Worm (Caenorhabditis elegans) whole organism, mixed stage, embryonic: Measurements from ENCODE around the gene srbc-42.

Experiments used
- M03D4.4 ChIP-seq: sonication (generic microtip); optimal IDR thresholded peaks from 2 replicates; lab custom pipeline; 2017; ENCODE audit warnings: mild to moderate bottlenecking, missing genetic modification characterization, missing compliant biosample characterization
- bed-3 ChIP-seq: fragments of 200-800 bp; sonication (Bioruptor generic); optimal IDR thresholded peaks from 3 replicates; lab custom pipeline; 2018; ENCODE audit warnings: mild to moderate bottlenecking, missing genetic modification characterization, moderate library complexity, missing compliant biosample characterization
- blmp-1 ChIP-seq: fragments of 150-350 bp; optimal IDR thresholded peaks from 2 replicates; lab custom pipeline; 2014; ENCODE audit warnings: missing biosample characterization, missing genetic modification characterization
- ceh-39 ChIP-seq: fragments of 150-350 bp; optimal IDR thresholded peaks from 2 replicates; lab custom pipeline; 2014; ENCODE audit warnings: missing biosample characterization, missing genetic modification characterization
- ceh-43 ChIP-seq: fragments of 200-800 bp; sonication (Bioruptor generic); optimal IDR thresholded peaks from 2 replicates; lab custom pipeline; 2018; ENCODE audit warnings: mild to moderate bottlenecking, missing genetic modification characterization, moderate library complexity, missing compliant biosample characterization
- ceh-83 ChIP-seq: fragments of 200-800 bp; sonication (Bioruptor generic); optimal IDR thresholded peaks from 2 replicates; lab custom pipeline; 2018; ENCODE audit warnings: mild to moderate bottlenecking, missing genetic modification characterization, missing compliant biosample characterization
- ces-1 ChIP-seq: fragments of 150-350 bp; optimal IDR thresholded peaks from 2 replicates; lab custom pipeline; 2014; ENCODE audit warnings: missing biosample characterization, missing genetic modification reagents, missing genetic modification characterization
- cnd-1 ChIP-seq: fragments of 200-800 bp; sonication (Bioruptor generic); optimal IDR thresholded peaks from 2 replicates; lab custom pipeline; 2018; ENCODE audit warnings: mild to moderate bottlenecking, missing genetic modification characterization, missing compliant biosample characterization
- drap-1 ChIP-seq: fragments of 200-800 bp; sonication (Bioruptor generic); optimal IDR thresholded peaks from 3 replicates; lab custom pipeline; 2018; ENCODE audit warnings: mild to moderate bottlenecking, missing genetic modification characterization, missing compliant biosample characterization
- elt-1 ChIP-seq: sonication (generic microtip); optimal IDR thresholded peaks from 2 replicates; lab custom pipeline; 2017; ENCODE audit warnings: missing genetic modification characterization, mild to moderate bottlenecking, missing compliant biosample characterization, antibody characterized with exemption, moderate library complexity, borderline replicate concordance; ENCODE audit not compliant: insufficient read depth
- elt-3 ChIP-seq: fragments of 150-350 bp; optimal IDR thresholded peaks from 2 replicates; lab custom pipeline; 2014; ENCODE audit warnings: missing biosample characterization, missing genetic modification characterization
- flh-1 ChIP-seq: fragments of 200-800 bp; sonication (Bioruptor generic); optimal IDR thresholded peaks from 2 replicates; lab custom pipeline; 2018; ENCODE audit warnings: mild to moderate bottlenecking, missing genetic modification characterization, moderate library complexity, missing compliant biosample characterization
- ham-2 ChIP-seq: fragments of 200-800 bp; sonication (Bioruptor generic); optimal IDR thresholded peaks from 2 replicates; lab custom pipeline; 2018; ENCODE audit warnings: mild to moderate bottlenecking, missing genetic modification characterization, missing compliant biosample characterization
- lin-13 ChIP-seq: fragments of 150-350 bp; optimal IDR thresholded peaks from 2 replicates; lab custom pipeline; 2014; ENCODE audit warnings: missing biosample characterization, missing genetic modification characterization
- lin-32 ChIP-seq: fragments of 200-800 bp; sonication (Bioruptor generic); optimal IDR thresholded peaks from 2 replicates; lab custom pipeline; 2018; ENCODE audit warnings: mild to moderate bottlenecking, missing genetic modification characterization, missing compliant biosample characterization
- lsy-2 ChIP-seq: fragments of 150-350 bp; optimal IDR thresholded peaks from 2 replicates; lab custom pipeline; 2014; ENCODE audit warnings: missing biosample characterization, missing genetic modification characterization
- mab-5 ChIP-seq: fragments of 150-350 bp; optimal IDR thresholded peaks from 2 replicates; lab custom pipeline; 2014; ENCODE audit warnings: missing biosample characterization, missing genetic modification characterization
- mep-1 ChIP-seq: fragments of 150-350 bp; optimal IDR thresholded peaks from 2 replicates; lab custom pipeline; 2017; ENCODE audit warnings: missing biosample characterization, missing genetic modification reagents, missing genetic modification characterization, inconsistent platforms
- mls-2 ChIP-seq: sonication (generic microtip); optimal IDR thresholded peaks from 2 replicates; lab custom pipeline; 2016; ENCODE audit warnings: mild to moderate bottlenecking, missing genetic modification characterization, moderate library complexity, missing compliant biosample characterization
- nhr-2 ChIP-seq: fragments of 150-350 bp; optimal IDR thresholded peaks from 2 replicates; lab custom pipeline; 2014; ENCODE audit warnings: missing biosample characterization, missing genetic modification characterization
- nhr-237 ChIP-seq: fragments of 150-350 bp; optimal IDR thresholded peaks from 2 replicates; lab custom pipeline; 2014; ENCODE audit warnings: missing biosample characterization, missing genetic modification characterization
- nhr-28 ChIP-seq: fragments of 150-350 bp; optimal IDR thresholded peaks from 2 replicates; lab custom pipeline; 2014; ENCODE audit warnings: missing biosample characterization, missing genetic modification characterization
- nhr-76 ChIP-seq: sonication (generic microtip); optimal IDR thresholded peaks from 2 replicates; lab custom pipeline; 2017; ENCODE audit warnings: missing biosample characterization, missing genetic modification characterization
- pha-4 ChIP-seq: fragments of 150-350 bp; optimal IDR thresholded peaks from 2 replicates; lab custom pipeline; 2018; ENCODE audit warnings: missing biosample characterization, missing genetic modification reagents, missing genetic modification characterization
- sem-2 ChIP-seq: fragments of 200-800 bp; sonication (Bioruptor generic); optimal IDR thresholded peaks from 2 replicates; lab custom pipeline; 2018; ENCODE audit warnings: mild to moderate bottlenecking, missing genetic modification characterization, missing compliant biosample characterization
- snpc-4 ChIP-seq: fragments of 150-350 bp; optimal IDR thresholded peaks from 2 replicates; lab custom pipeline; 2014; ENCODE audit warnings: missing biosample characterization, missing genetic modification characterization
- sptf-1 ChIP-seq: sonication (generic microtip); optimal IDR thresholded peaks from 2 replicates; lab custom pipeline; 2017; ENCODE audit warnings: mild to moderate bottlenecking, missing genetic modification characterization, moderate library complexity, missing compliant biosample characterization
- tbx-8 ChIP-seq: fragments of 200-800 bp; sonication (Bioruptor generic); optimal IDR thresholded peaks from 2 replicates; lab custom pipeline; 2018; ENCODE audit warnings: mild to moderate bottlenecking, missing genetic modification characterization, moderate library complexity, missing compliant biosample characterization
- unc-120 ChIP-seq: sonication (generic microtip); optimal IDR thresholded peaks from 2 replicates; lab custom pipeline; 2017; ENCODE audit warnings: missing genetic modification characterization, missing compliant biosample characterization; ENCODE audit not compliant: poor library complexity, severe bottlenecking
- unc-39 ChIP-seq: fragments of 150-350 bp; optimal IDR thresholded peaks from 2 replicates; lab custom pipeline; 2014; ENCODE audit warnings: missing biosample characterization, missing genetic modification characterization
- unc-62 ChIP-seq: fragments of 150-350 bp; optimal IDR thresholded peaks from 2 replicates; lab custom pipeline; 2014; ENCODE audit warnings: missing biosample characterization, missing genetic modification reagents, missing genetic modification characterization
- ztf-11 ChIP-seq: fragments of 150-350 bp; optimal IDR thresholded peaks from 2 replicates; lab custom pipeline; 2014; ENCODE audit warnings: missing biosample characterization, missing genetic modification characterization

Gene srbc-42

DNA sequence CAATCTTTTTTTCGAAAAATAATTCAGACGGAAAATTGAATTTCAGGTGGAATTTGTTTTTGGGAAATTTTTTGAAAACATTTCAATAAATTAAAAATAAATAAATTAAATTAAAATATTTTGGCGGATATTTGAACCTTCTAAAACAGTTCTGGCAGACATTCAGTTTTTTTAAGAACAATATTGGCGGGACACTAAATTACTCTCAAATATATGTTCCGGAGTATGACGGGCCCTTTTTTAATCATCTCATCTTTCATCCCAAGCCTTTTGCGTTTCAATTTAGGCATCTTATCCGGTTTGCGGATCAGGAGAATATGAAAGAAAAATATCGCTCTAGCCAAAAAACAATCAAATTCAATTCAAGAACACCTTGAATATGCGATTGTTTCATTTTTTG, 15.8 kb upstream of the srbc-42 start, which contains the start of gene svh-11:
Gene svh-11, plus strand, starts transcription at position 301 of the 400 bp plus-strand sequence.
- TF ChIP-seq ham-2 (GFP tag; lab: Kevin White, UChicago) = no peak

DNA sequence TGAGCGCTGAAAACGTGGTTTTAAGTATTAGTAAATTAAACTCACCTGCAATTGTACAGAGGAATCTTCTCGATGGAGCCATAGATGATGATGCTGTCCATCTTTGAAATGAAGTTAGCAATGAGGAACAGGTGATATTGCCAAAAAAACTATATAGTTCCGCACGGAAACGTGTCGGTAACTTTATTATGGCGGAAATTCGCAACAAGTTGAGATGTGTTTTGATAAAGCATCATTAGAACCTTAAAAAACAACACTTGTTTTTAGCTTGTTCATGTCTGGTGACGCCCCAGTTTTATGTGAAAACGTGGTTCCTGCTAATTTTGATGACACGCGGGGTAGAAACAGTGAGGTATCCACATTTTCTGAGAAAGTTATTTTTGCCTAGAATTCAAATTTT, 15.2 kb upstream of the srbc-42 start, which contains the start of gene srt-40:
Gene srt-40, minus strand, starts transcription at position 101 of the 400 bp plus-strand sequence.
- no peak for TF ChIP-seq ceh-43
- TF ChIP-seq nhr-2 = no peak
- no peak for TF ChIP-seq ztf-11
- TF ChIP-seq flh-1 = no peak
- TF ChIP-seq sem-2 (GFP tag; lab: Kevin White, UChicago) = no peak
- TF ChIP-seq, all 35 proteins: peak for 0

DNA sequence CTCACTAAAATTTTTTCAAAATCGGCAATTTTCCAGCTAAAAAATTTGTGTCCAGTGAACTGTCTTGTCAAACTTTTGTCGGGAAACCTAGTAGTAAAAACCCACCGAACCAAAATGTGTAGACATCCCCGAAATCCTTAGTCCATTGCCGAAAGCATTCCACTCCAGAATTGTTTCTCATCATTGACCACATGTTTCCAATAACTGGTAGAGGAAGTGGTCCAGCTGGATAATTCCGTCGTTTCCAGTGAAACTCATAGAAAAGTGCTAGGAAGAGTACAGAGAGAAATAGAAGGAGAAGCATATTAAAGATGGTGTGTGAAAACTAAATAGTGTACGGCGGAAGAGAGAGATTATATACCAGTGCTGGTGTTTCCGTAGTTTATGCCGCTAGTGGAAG, 13.1 kb upstream of the srbc-42 start, which contains the start of gene cyp-33C12:
Gene cyp-33C12, minus strand, starts transcription at position 321 of the 400 bp plus-strand sequence.
- TF ChIP-seq snpc-4 (tag; lab: Kevin White, UChicago) = no peak
- no peak for TF ChIP-seq ceh-83 (GFP tag; lab: Kevin White, UChicago)
- TF ChIP-seq flh-1 = no peak
- TF ChIP-seq drap-1 = no peak
- TF ChIP-seq elt-3 = no peak
- no peak for TF ChIP-seq lsy-2
- TF ChIP-seq nhr-28 (tag; lab: Kevin White, UChicago) = no peak
- TF ChIP-seq mls-2 (tag; lab: Kevin White, UChicago) = no peak
- TF ChIP-seq ceh-43 = no peak

DNA sequence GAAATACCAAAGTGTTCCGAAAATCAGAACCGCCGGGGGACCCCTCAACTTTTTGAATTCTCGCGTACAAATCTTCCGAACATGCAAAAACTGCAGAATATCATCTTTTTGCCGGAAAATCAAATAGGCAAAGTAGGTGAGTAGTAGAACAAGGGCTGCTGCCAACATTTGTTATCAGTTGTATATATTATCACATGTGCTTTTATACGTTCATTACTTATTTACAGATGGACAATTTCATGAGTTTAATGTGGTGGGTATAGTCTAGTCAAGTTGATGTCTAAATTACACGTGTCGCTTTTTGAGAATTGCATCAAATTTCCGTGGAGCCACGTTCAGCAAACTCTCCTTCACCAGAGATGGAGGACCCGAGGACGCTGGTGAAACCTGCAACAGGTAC, 10.2 kb upstream of the srbc-42 start, which contains the start of gene cyp-32B1:
Gene cyp-32B1, minus strand, starts transcription at position 176 of the 400 bp plus-strand sequence.
- TF ChIP-seq sptf-1 (tag; lab: Kevin White, UChicago) (no peak), ceh-39 (no peak), mep-1 (tag; lab: Kevin White, UChicago) (no peak), mls-2 (tag; lab: Kevin White, UChicago) (no peak), drap-1 (no peak)
- TF ChIP-seq, all 35 proteins: peak for 0

DNA sequence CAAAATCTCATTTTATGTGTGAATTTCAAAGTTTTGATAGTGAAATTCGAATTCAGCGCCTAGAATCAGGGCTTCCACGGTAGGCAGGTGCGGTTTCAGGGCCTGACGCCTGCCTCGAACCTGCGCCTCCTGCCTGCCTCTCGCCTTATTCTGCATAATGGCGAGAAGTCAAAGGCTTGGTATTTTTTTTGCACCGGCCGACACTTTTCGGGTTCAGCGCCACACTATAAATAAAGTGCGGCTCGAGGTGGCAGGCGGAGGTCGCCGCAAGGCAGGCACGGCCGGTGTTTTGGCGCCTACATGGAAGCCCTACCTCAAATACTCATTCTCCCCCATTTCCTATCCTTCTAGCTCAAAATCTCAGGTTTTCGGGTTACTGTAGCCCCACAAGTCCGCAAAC, 9.4 kb upstream of the srbc-42 start:
- no peak for TF ChIP-seq nhr-28 (tag; lab: Kevin White, UChicago)
- no peak for TF ChIP-seq lsy-2
- no peak for TF ChIP-seq unc-120 (tag; lab: Kevin White, UChicago)
- TF ChIP-seq mab-5 (tag; lab: Kevin White, UChicago) = no peak
- TF ChIP-seq sem-2 (GFP tag; lab: Kevin White, UChicago) = no peak
- no peak for TF ChIP-seq M03D4.4 (tag; lab: Kevin White, UChicago)
- TF ChIP-seq ces-1 (GFP tag; lab: Kevin White, UChicago) = no peak
- TF ChIP-seq drap-1 = no peak
- no peak for TF ChIP-seq bed-3 (GFP tag; lab: Kevin White, UChicago)
- no peak for TF ChIP-seq nhr-237 (tag; lab: Kevin White, UChicago)
- no peak for TF ChIP-seq nhr-2
- no peak for TF ChIP-seq elt-1 (tag; lab: Kevin White, UChicago)
- TF ChIP-seq ceh-43 = no peak
- no peak for TF ChIP-seq tbx-8 (GFP tag; lab: Kevin White, UChicago)
- no peak for TF ChIP-seq snpc-4 (tag; lab: Kevin White, UChicago)
- TF ChIP-seq flh-1 = no peak
- no peak for TF ChIP-seq lin-32 (GFP tag; lab: Kevin White, UChicago)
- TF ChIP-seq pha-4 (tag; lab: Kevin White, UChicago) = no peak
- no peak for TF ChIP-seq cnd-1 (tag; lab: Kevin White, UChicago)
- no peak for TF ChIP-seq unc-62 (GFP tag; lab: Kevin White, UChicago)
- TF ChIP-seq, all 35 proteins: peak for 0

DNA sequence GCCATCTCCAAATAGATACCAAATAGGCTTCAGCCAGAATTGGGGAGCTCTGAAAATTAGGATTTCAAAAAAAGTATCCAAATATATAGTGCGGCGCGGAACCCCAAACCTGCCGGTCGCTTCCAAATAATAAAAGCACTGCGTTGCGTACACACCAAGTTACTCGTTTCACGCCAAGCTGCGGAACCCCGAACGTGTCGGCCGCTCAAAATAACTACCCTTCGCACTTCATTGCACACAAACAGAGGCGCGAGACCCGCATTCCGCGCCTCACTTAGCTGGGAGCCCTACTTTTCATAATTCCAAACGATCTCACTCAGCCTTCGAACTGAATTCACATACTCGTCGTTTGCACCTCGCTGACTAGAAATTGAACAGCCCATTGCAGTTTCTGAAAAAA, 8.6 kb upstream of the srbc-42 start:
- TF ChIP-seq sptf-1 (tag; lab: Kevin White, UChicago) (no peak), mep-1 (tag; lab: Kevin White, UChicago) (no peak), sem-2 (GFP tag; lab: Kevin White, UChicago) (no peak), lin-13 (tag; lab: Kevin White, UChicago) (no peak), bed-3 (GFP tag; lab: Kevin White, UChicago) (no peak), ceh-43 (no peak), ham-2 (GFP tag; lab: Kevin White, UChicago) (no peak), unc-62 (GFP tag; lab: Kevin White, UChicago) (no peak), ztf-11 (no peak), blmp-1 (tag; lab: Kevin White, UChicago) (no peak), mls-2 (tag; lab: Kevin White, UChicago) (no peak), nhr-76 (tag; lab: Kevin White, UChicago) (no peak), unc-39 (tag; lab: Kevin White, UChicago) (no peak), snpc-4 (tag; lab: Kevin White, UChicago) (no peak), M03D4.4 (tag; lab: Kevin White, UChicago) (no peak), pha-4 (tag; lab: Kevin White, UChicago) (no peak)
- TF ChIP-seq, all 35 proteins: peak for 0
